Comparison of ENCODE assay signal across 1 fruit fly cellular context in the genomic region with DNA sequence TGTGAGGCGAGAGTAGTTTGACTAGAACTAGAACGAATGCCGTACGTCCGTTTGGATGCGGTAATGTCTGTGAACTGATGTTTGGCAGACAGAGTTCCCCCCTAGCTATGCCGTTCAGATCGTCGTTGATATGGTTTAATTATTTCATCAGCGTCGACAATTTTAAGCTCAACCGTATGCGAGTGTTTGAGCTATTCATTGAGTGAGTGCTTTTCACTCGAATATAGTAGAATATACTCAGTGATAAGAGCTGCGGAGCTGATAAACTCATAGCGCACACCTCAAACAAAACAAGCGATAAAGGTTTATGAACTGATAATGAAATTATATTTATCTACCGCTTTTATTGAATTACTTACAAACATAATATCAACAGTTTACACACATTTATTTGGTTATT.
TF ChIP-seq lines count a peak whose summit lies in the region.

A gene (minus strand): TSS at position 79 of the 400 bp plus-strand sequence.

TF ChIP-seq in whole organism, embryonic, 481 proteins besides CTCF, POLR2A, EP300 and RAD21 (continued from another document):
- TF ChIP-seq CG10543 (GFP tag; optimal IDR thresholded peaks at IDR 0.05; lab: Kevin White, UChicago) (peak; percentile 20), CG12219 (GFP tag; optimal IDR thresholded peaks at IDR 0.05; lab: Kevin White, UChicago) (peak; percentile 28), CrebB (tag; optimal IDR thresholded peaks at IDR 0.05; lab: Kevin White, UChicago) (peak; percentile 62), Dek (tag; optimal IDR thresholded peaks at IDR 0.05; lab: Kevin White, UChicago) (no peak), CG11723 (GFP tag; optimal IDR thresholded peaks at IDR 0.05; lab: Kevin White, UChicago) (peak; percentile 15), sd (tag; optimal IDR thresholded peaks at IDR 0.05; lab: Kevin White, UChicago) (peak; percentile 38), unpg (GFP tag; optimal IDR thresholded peaks at IDR 0.05; lab: Kevin White, UChicago) (peak; percentile 20), CG13624 (GFP tag; optimal IDR thresholded peaks at IDR 0.05; lab: Kevin White, UChicago) (peak; percentile 19), vnd (GFP tag; IDR thresholded peaks at IDR 0.05; lab: Robert Waterston, UW; ENCODE audit: partially characterized antibody) (no peak), ase (GFP tag; IDR thresholded peaks at IDR 0.05; lab: Robert Waterston, UW) (no peak), pfk (GFP tag; optimal IDR thresholded peaks at IDR 0.05; lab: Kevin White, UChicago) (no peak), Gsc (GFP tag; IDR thresholded peaks at IDR 0.05; lab: Robert Waterston, UW) (no peak), B-H2 (GFP tag; optimal IDR thresholded peaks at IDR 0.05; lab: Kevin White, UChicago) (peak; percentile 20), CG7745 (tag; optimal IDR thresholded peaks at IDR 0.05; lab: Kevin White, UChicago) (peak; percentile 9), CG1603 (tag; optimal IDR thresholded peaks at IDR 0.05; lab: Kevin White, UChicago) (peak; percentile 15), sug (tag; optimal IDR thresholded peaks at IDR 0.05; lab: Kevin White, UChicago) (peak; percentile 96), H15 (GFP tag; IDR thresholded peaks at IDR 0.05; lab: Robert Waterston, UW) (no peak), Fer1 (GFP tag; optimal IDR thresholded peaks at IDR 0.05; lab: Kevin White, UChicago) (peak; percentile 31), CG10431 (GFP tag; optimal IDR thresholded peaks at IDR 0.05; lab: Kevin White, UChicago) (peak; percentile 39), CG7928 (GFP tag; optimal IDR thresholded peaks at IDR 0.05; lab: Kevin White, UChicago) (no peak), CG31365 (tag; optimal IDR thresholded peaks at IDR 0.05; lab: Kevin White, UChicago) (peak; percentile 0), Hsf (GFP tag; optimal IDR thresholded peaks at IDR 0.05; lab: Kevin White, UChicago) (no peak), Nf-YC (tag; optimal IDR thresholded peaks at IDR 0.05; lab: Kevin White, UChicago) (peak; percentile 34), grn (GFP tag; optimal IDR thresholded peaks at IDR 0.05; lab: Kevin White, UChicago) (peak; percentile 78), sens (GFP tag; lab: Kevin White, UChicago) (peak; percentile 33), HHEX (GFP tag; optimal IDR thresholded peaks at IDR 0.05; lab: Kevin White, UChicago) (no peak), wek (GFP tag; optimal IDR thresholded peaks at IDR 0.05; lab: Kevin White, UChicago) (peak; percentile 46), Bdp1 (GFP tag; optimal IDR thresholded peaks at IDR 0.05; lab: Kevin White, UChicago) (no peak), Doc3 (GFP tag; IDR thresholded peaks at IDR 0.05; lab: Robert Waterston, UW; ENCODE audit: partially characterized antibody) (no peak), CG8281 (tag; optimal IDR thresholded peaks at IDR 0.05; lab: Kevin White, UChicago) (no peak), HmgZ (tag; optimal IDR thresholded peaks at IDR 0.05; lab: Kevin White, UChicago) (no peak), mirr (GFP tag; optimal IDR thresholded peaks at IDR 0.05; lab: Kevin White, UChicago) (peak; percentile 76), CG13296 (GFP tag; optimal IDR thresholded peaks at IDR 0.05; lab: Kevin White, UChicago) (peak; percentile 53), CG4820 (GFP tag; optimal IDR thresholded peaks at IDR 0.05; lab: Kevin White, UChicago) (no peak), CG17829 (tag; optimal IDR thresholded peaks at IDR 0.05; lab: Kevin White, UChicago) (no peak), NFAT (GFP tag; IDR thresholded peaks at IDR 0.05; lab: Robert Waterston, UW) (no peak), dpn (GFP tag; optimal IDR thresholded peaks at IDR 0.05; lab: Kevin White, UChicago) (no peak), z (GFP tag; IDR thresholded peaks at IDR 0.05; lab: Robert Waterston, UW) (peak; percentile 94), CG11696 (GFP tag; IDR thresholded peaks at IDR 0.05; lab: Robert Waterston, UW) (no peak), lab (GFP tag; optimal IDR thresholded peaks at IDR 0.05; lab: Kevin White, UChicago) (peak; percentile 23), ab (GFP tag; optimal IDR thresholded peaks at IDR 0.05; lab: Kevin White, UChicago) (no peak), CG4282 (GFP tag; optimal IDR thresholded peaks at IDR 0.05; lab: Kevin White, UChicago) (no peak), exex (tag; optimal IDR thresholded peaks at IDR 0.05; lab: Kevin White, UChicago) (peak; percentile 85)
